Worm (Caenorhabditis elegans): ENCODE data around the gene npax-4.

DNA sequence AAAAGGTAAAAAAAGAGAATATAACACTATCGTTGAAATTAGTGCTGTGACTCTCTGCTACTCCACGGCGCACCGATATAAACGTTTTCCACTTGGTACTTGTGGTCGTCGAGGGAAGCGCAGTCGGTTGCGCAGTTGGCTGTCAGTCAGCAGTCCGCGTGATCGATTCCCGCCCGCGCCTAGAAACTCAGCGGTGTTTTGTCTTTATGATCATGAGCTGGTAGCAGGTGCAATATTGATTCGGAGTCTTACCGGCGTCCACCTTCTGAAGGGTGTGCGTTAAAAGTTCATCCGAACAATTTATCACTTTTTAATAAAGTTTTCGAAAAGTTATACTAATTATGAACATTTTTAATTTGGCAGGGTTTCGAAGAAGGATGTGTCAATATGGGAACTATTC is 47.4 kb upstream of the npax-4 start:
- TF ChIP-seq ztf-29 (GFP tag; IDR thresholded peaks at IDR 0.05) (peak; percentile 96), cog-1 (tag; optimal IDR thresholded peaks at IDR 0.05) (peak; percentile 83), med-1 (GFP tag; optimal IDR thresholded peaks at IDR 0.05; ENCODE audit: insufficient read depth) (peak; percentile 82)
